Worm (Caenorhabditis elegans): ENCODE data around the gene C28H8.7.
A peak's percentile ranks its signal among the peaks of the same experiment; 100 is the strongest.

The C28H8.7 gene

DNA sequence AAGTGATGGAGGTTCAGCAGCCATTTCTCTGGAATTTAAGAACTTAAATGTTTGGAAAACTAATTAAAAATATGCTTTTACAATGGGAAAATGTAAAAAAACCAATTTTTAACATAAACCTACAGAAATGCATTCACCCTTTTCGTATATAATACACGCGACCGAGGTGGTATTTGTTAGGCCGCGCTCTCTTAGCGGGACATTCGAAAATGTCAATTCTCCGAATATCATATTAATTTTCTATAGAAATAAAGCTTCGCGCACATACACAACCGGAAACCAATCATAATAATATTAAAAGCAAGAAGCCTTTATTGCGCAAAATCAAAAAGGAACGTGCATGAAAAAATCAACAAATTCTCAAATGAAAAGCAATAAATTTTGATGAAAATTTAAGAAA, 33.6 kb downstream of the C28H8.7 start, which contains the start of gene ddx-23:
ddx-23 (minus strand) TSS at position 30 of the 400 bp plus-strand sequence.
- TF ChIP-seq nhr-10 (tag; optimal IDR thresholded peaks at IDR 0.05) (no peak), nhr-23 (tag; optimal IDR thresholded peaks at IDR 0.05) (no peak), ama-1 (optimal IDR thresholded peaks at IDR 0.05) (peak; percentile 53), peb-1 (tag; optimal IDR thresholded peaks at IDR 0.05) (no peak), dmd-4 (tag; optimal IDR thresholded peaks at IDR 0.05) (no peak), nhr-21 (tag; optimal IDR thresholded peaks at IDR 0.05) (no peak), snpc-4 (tag; optimal IDR thresholded peaks at IDR 0.05) (no peak), lin-13 (GFP tag; optimal IDR thresholded peaks at IDR 0.05) (peak; percentile 8), blmp-1 (tag; optimal IDR thresholded peaks at IDR 0.05; ENCODE audit: insufficient read depth) (no peak), ztf-4 (tag; optimal IDR thresholded peaks at IDR 0.05) (peak; percentile 81), unc-55 (GFP tag; optimal IDR thresholded peaks at IDR 0.05) (peak; percentile 4), alr-1 (tag; optimal IDR thresholded peaks at IDR 0.05) (no peak), elt-3 (tag; optimal IDR thresholded peaks at IDR 0.05) (no peak), sma-3 (GFP tag; optimal IDR thresholded peaks at IDR 0.05) (peak; percentile 49), nhr-11 (tag; optimal IDR thresholded peaks at IDR 0.05) (no peak), Y55F3AM.14 (GFP tag; optimal IDR thresholded peaks at IDR 0.05) (no peak), ceh-82 (tag; optimal IDR thresholded peaks at IDR 0.05) (no peak), lin-39 (tag; optimal IDR thresholded peaks at IDR 0.05) (no peak), nhr-12 (tag; optimal IDR thresholded peaks at IDR 0.05) (no peak), unc-62 (GFP tag; optimal IDR thresholded peaks at IDR 0.05) (no peak), nhr-25 (tag; optimal IDR thresholded peaks at IDR 0.05) (no peak), crh-2 (tag; optimal IDR thresholded peaks at IDR 0.05) (no peak), ztf-1 (GFP tag; conservative IDR thresholded peaks at IDR 0.05) (no peak), mbf-1 (tag; optimal IDR thresholded peaks at IDR 0.05) (no peak), egl-27 (tag; optimal IDR thresholded peaks at IDR 0.05) (no peak), unc-39 (tag; optimal IDR thresholded peaks at IDR 0.05) (no peak), sma-9 (GFP tag; optimal IDR thresholded peaks at IDR 0.05) (no peak), sma-9 (tag; optimal IDR thresholded peaks at IDR 0.05) (no peak), C34F6.9 (tag; optimal IDR thresholded peaks at IDR 0.05) (peak; percentile 14), elt-1 (tag; optimal IDR thresholded peaks at IDR 0.05) (no peak), lsy-2 (tag; optimal IDR thresholded peaks at IDR 0.05) (peak in 1 of 2 experiments; percentile 57), nhr-6 (tag; optimal IDR thresholded peaks at IDR 0.05) (no peak), F13H6.1 (tag; optimal IDR thresholded peaks at IDR 0.05) (no peak), aly-2 (tag; optimal IDR thresholded peaks at IDR 0.05) (no peak), mab-5 (tag; optimal IDR thresholded peaks at IDR 0.05) (no peak), ZK546.5 (tag; optimal IDR thresholded peaks at IDR 0.05) (no peak), zag-1 (tag; optimal IDR thresholded peaks at IDR 0.05) (no peak), skn-1 (tag; optimal IDR thresholded peaks at IDR 0.05) (no peak), nhr-77 (tag; optimal IDR thresholded peaks at IDR 0.05) (no peak), gmeb-1 (tag; optimal IDR thresholded peaks at IDR 0.05) (peak; percentile 63)

DNA sequence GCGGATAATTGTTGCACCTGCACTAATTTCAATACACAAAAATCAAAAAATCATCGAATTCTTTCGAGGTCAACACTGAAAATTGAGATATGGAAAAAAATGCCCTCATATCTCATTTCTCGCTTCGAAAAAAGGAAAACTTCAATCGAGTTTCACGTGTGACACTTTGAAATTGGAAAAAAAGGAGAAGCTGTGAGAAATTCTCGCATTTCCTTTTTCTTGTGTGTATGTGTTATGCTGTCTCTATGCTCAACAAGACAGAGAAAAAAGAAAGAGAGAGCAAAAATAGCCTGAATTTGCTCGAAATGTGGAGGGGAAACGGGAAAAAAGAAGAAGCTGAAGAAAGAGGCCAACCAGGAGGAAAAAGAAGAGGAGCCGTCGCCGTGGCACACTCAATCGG, 40.4 kb downstream of the C28H8.7 start:
- TF ChIP-seq nhr-237 (tag; optimal IDR thresholded peaks at IDR 0.05): no peak
- no peak for TF ChIP-seq mbf-1 (tag; optimal IDR thresholded peaks at IDR 0.05)
- TF ChIP-seq crh-2 (tag; optimal IDR thresholded peaks at IDR 0.05): peak; percentile 7
- no peak for TF ChIP-seq elt-1 (tag; optimal IDR thresholded peaks at IDR 0.05)
- no peak for TF ChIP-seq unc-62 (GFP tag; optimal IDR thresholded peaks at IDR 0.05)
- no peak for TF ChIP-seq nhr-23 (tag; optimal IDR thresholded peaks at IDR 0.05)
- TF ChIP-seq snpc-4 (tag; optimal IDR thresholded peaks at IDR 0.05): no peak
- peak; percentile 49 for TF ChIP-seq C34F6.9 (tag; optimal IDR thresholded peaks at IDR 0.05)
- TF ChIP-seq lin-39 (tag; optimal IDR thresholded peaks at IDR 0.05): no peak
- no peak for TF ChIP-seq nhr-129 (tag; optimal IDR thresholded peaks at IDR 0.05)
- TF ChIP-seq sma-9 (GFP tag; optimal IDR thresholded peaks at IDR 0.05): peak; percentile 3
- no peak for TF ChIP-seq sma-9 (tag; optimal IDR thresholded peaks at IDR 0.05)
- TF ChIP-seq aly-2 (tag; optimal IDR thresholded peaks at IDR 0.05): no peak
- no peak for TF ChIP-seq ceh-82 (tag; optimal IDR thresholded peaks at IDR 0.05)
- TF ChIP-seq mab-5 (tag; optimal IDR thresholded peaks at IDR 0.05): no peak
- TF ChIP-seq unc-55 (GFP tag; optimal IDR thresholded peaks at IDR 0.05): peak; percentile 30
- TF ChIP-seq lsy-2 (tag; optimal IDR thresholded peaks at IDR 0.05): no peak
- TF ChIP-seq nhr-10 (tag; optimal IDR thresholded peaks at IDR 0.05): no peak

- peak; percentile 72 for TF ChIP-seq sma-9 (GFP tag; optimal IDR thresholded peaks at IDR 0.05)
- TF ChIP-seq sma-9 (tag; optimal IDR thresholded peaks at IDR 0.05): no peak
- peak; percentile 41 for TF ChIP-seq nhr-6 (tag; optimal IDR thresholded peaks at IDR 0.05)
- peak; percentile 58 for TF ChIP-seq lin-13 (GFP tag; optimal IDR thresholded peaks at IDR 0.05)
- no peak for TF ChIP-seq snpc-4 (tag; optimal IDR thresholded peaks at IDR 0.05)
- peak; percentile 76 for TF ChIP-seq F13H6.1 (tag; optimal IDR thresholded peaks at IDR 0.05)
- TF ChIP-seq lin-11 (tag; optimal IDR thresholded peaks at IDR 0.05): peak; percentile 34
- TF ChIP-seq C34F6.9 (tag; optimal IDR thresholded peaks at IDR 0.05): peak; percentile 83
- peak; percentile 89 to 95 for TF ChIP-seq mdl-1 (tag; optimal IDR thresholded peaks at IDR 0.05)
- TF ChIP-seq elt-3 (tag; optimal IDR thresholded peaks at IDR 0.05): no peak
- TF ChIP-seq Y55F3AM.14 (GFP tag; optimal IDR thresholded peaks at IDR 0.05): peak; percentile 71
- TF ChIP-seq lsy-2 (tag; optimal IDR thresholded peaks at IDR 0.05): peak; percentile 2 to 77
- TF ChIP-seq sem-4 (tag; optimal IDR thresholded peaks at IDR 0.05): peak; percentile 28
- TF ChIP-seq ama-1 (optimal IDR thresholded peaks at IDR 0.05): no peak
- no peak for TF ChIP-seq blmp-1 (tag; optimal IDR thresholded peaks at IDR 0.05; ENCODE audit: insufficient read depth)
- TF ChIP-seq ztf-4 (tag; optimal IDR thresholded peaks at IDR 0.05): peak; percentile 61
- TF ChIP-seq unc-55 (GFP tag; optimal IDR thresholded peaks at IDR 0.05): peak; percentile 94
- TF ChIP-seq alr-1 (tag; optimal IDR thresholded peaks at IDR 0.05): no peak
- TF ChIP-seq crh-2 (tag; optimal IDR thresholded peaks at IDR 0.05): peak; percentile 82
- TF ChIP-seq egl-27 (tag; optimal IDR thresholded peaks at IDR 0.05): peak; percentile 85
- TF ChIP-seq nhr-129 (tag; optimal IDR thresholded peaks at IDR 0.05): peak; percentile 91
- TF ChIP-seq lin-39 (tag; optimal IDR thresholded peaks at IDR 0.05): no peak
- peak; percentile 94 for TF ChIP-seq zag-1 (tag; optimal IDR thresholded peaks at IDR 0.05)
- no peak for TF ChIP-seq mbf-1 (tag; optimal IDR thresholded peaks at IDR 0.05)
- no peak for TF ChIP-seq ceh-16 (tag; optimal IDR thresholded peaks at IDR 0.05)
Observed at ce11 chrIII:5845483-5845882, 41.3 kb downstream of the C28H8.7 start.

All from whole organism, L2 larva.